Fruit fly (Drosophila melanogaster): Measurements from ENCODE around the gene CG7512.

DNA sequence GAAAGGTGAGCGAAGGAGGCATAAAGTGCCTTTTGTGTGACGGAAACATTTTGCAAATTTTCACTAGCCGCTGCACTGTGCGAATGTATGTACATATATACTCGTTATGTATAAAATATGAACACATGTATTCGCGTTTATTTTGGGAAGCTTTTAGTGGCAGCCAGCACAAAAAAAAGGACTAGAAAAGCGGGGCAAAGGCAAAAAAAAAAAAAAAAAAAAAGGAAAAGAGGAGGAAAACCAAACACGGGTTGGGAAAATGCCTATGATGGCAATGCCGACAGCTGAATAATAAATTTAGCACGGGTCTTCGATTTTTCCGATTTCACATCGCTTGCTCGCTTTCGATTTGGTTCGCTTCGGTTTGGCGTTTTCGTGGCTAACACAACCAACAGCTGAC is 35.9 kb downstream of the CG7512 start:
- TF ChIP-seq CG8159 (tag; optimal IDR thresholded peaks at IDR 0.05) = no peak
- TF ChIP-seq CG34367 (tag; optimal IDR thresholded peaks at IDR 0.05) = no peak
- TF ChIP-seq Ets98B (GFP tag; IDR thresholded peaks at IDR 0.05) = peak; percentile 51
- TF ChIP-seq gl (tag; optimal IDR thresholded peaks at IDR 0.05) = no peak
- TF ChIP-seq CG14655 (GFP tag; optimal IDR thresholded peaks at IDR 0.05) = no peak
- 0 out of 3 replicates have a peak, but pooled peaks have one; percentile 37 for TF ChIP-seq fd96Ca (GFP tag; IDR thresholded peaks at IDR 0.05)

Data from whole organism, pupa.